Worm (Caenorhabditis elegans): ENCODE measurements around the gene mes-4.

DNA sequence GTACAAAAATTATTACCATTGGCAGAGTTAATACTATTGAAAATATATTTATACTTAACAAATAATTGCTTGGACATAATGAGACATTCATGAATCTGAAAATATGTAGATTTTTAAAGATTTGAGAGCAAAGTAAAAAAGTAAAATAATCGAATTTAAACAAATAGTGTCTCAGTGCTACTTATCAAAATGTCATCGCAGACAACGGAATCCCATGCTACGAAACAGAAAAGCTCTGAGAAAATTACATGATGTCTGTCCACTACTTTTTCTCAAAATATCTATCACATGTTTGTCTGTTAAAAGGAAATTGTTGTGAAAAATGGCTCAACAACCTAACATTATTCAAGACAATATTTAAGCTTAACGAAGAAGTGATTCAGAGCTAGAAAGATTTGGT is 47.0 kb upstream of the mes-4 start, which contains the start of gene T10G3.4:
- TF ChIP-seq ztf-11 (tag; optimal IDR thresholded peaks at IDR 0.05) (no peak), nhr-77 (tag; optimal IDR thresholded peaks at IDR 0.05) (no peak), fkh-10 (GFP tag; optimal IDR thresholded peaks at IDR 0.05) (no peak), nhr-76 (tag; optimal IDR thresholded peaks at IDR 0.05) (no peak), lin-15B (tag; optimal IDR thresholded peaks at IDR 0.05) (no peak), tbx-2 (tag; optimal IDR thresholded peaks at IDR 0.05) (no peak), jun-1 (tag; optimal IDR thresholded peaks at IDR 0.05) (no peak), nfya-1 (tag; optimal IDR thresholded peaks at IDR 0.05; ENCODE audit: insufficient read depth) (no peak), egl-27 (tag; optimal IDR thresholded peaks at IDR 0.05) (no peak), mml-1 (tag; optimal IDR thresholded peaks at IDR 0.05) (no peak), snpc-4 (tag; optimal IDR thresholded peaks at IDR 0.05) (no peak)

Measured in whole organism, L3 larva.